Fruit fly (Drosophila melanogaster) S2 (cell line): ENCODE results near the gene RpS14a.

Source experiments
- CG8478 ChIP-seq: fragments of >200 bp; optimal IDR thresholded peaks from 2 replicates; lab custom pipeline; 2018
- CTCF ChIP-seq, 2 experiments: fragments of >200 bp; optimal IDR thresholded peaks; 2 replicates each; lab custom pipeline; 2018

Gene RpS14a

dm6 chrX:7933210-7933915 is at the start of gene RpS14a, which contains the start of gene Dhdds:
Gene RpS14a, plus strand, starts transcription at chrX:7933742.
Gene Dhdds, minus strand, starts transcription at chrX:7933351.
- peak in 1 of 2 experiments; percentile 34 for TF ChIP-seq CTCF (optimal IDR thresholded peaks at IDR 0.05; lab: Kevin White, UChicago)
- TF ChIP-seq CG8478, result no peak

- TF ChIP-seq CTCF (optimal IDR thresholded peaks at IDR 0.05; lab: Kevin White, UChicago) (no peak), CG8478 (no peak)
These were observed 49.6 kb upstream of the RpS14a start, which contains the start of gene Ir7f for dm6 chrX:7883926-7884325. Gene Ir7f, minus strand, starts transcription at chrX:7884026.

- TF ChIP-seq CTCF (optimal IDR thresholded peaks at IDR 0.05; lab: Kevin White, UChicago), result no peak
- no peak for TF ChIP-seq CG8478
These were observed 49.2 kb upstream of the RpS14a start, which contains the start of gene Ir7g for dm6 chrX:7884360-7884759. Gene Ir7g, plus strand, starts transcription at chrX:7884660.

dm6 chrX:7888386-7889024 is 45.0 kb upstream of the RpS14a start, which contains the start of gene Acat1:
Gene Acat1, minus strand, starts transcription at chrX:7888785.
- no peak for TF ChIP-seq CTCF (optimal IDR thresholded peaks at IDR 0.05; lab: Kevin White, UChicago)
- TF ChIP-seq CG8478, result no peak

dm6 chrX:7891596-7892538 is 41.7 kb upstream of the RpS14a start, which contains the start of gene Nek2:
Gene Nek2, minus strand, starts transcription at chrX:7891646.
- TF ChIP-seq CTCF (optimal IDR thresholded peaks at IDR 0.05; lab: Kevin White, UChicago) (no peak), CG8478 (no peak)

dm6 chrX:7892539-7892899 is 41.0 kb upstream of the RpS14a start:
- TF ChIP-seq CTCF (optimal IDR thresholded peaks at IDR 0.05; lab: Kevin White, UChicago) (no peak), CG8478 (no peak)

dm6 chrX:7893411-7894122 is 40.0 kb upstream of the RpS14a start, which contains the start of the genes CG45089, ND-MNLL and p115:
Gene CG45089, minus strand, starts transcription at chrX:7893798.
Gene ND-MNLL, minus strand, starts transcription at chrX:7893798.
Gene p115, plus strand, starts transcription at chrX:7894031.
- no peak for TF ChIP-seq CG8478
- TF ChIP-seq CTCF (optimal IDR thresholded peaks at IDR 0.05; lab: Kevin White, UChicago), result no peak

dm6 chrX:7900659-7901058 is 32.9 kb upstream of the RpS14a start:
- TF ChIP-seq CTCF (optimal IDR thresholded peaks at IDR 0.05; lab: Kevin White, UChicago) (no peak), CG8478 (no peak)

- TF ChIP-seq CTCF (optimal IDR thresholded peaks at IDR 0.05; lab: Kevin White, UChicago), result peak in 1 of 2 experiments; percentile 2
- no peak for TF ChIP-seq CG8478
These were observed 32.1 kb upstream of the RpS14a start, which contains the start of the genes RpS6 and bys for dm6 chrX:7901153-7902038. Gene RpS6, minus strand, starts transcription at chrX:7901331. Gene bys, plus strand, starts transcription at chrX:7901880.

- TF ChIP-seq CTCF (optimal IDR thresholded peaks at IDR 0.05; lab: Kevin White, UChicago) (no peak), CG8478 (no peak)
These were observed 25.1 kb upstream of the RpS14a start, which contains the start of the genes dpr14 and spidey for dm6 chrX:7908239-7909068. Gene dpr14, minus strand, starts transcription at chrX:7908286. Gene spidey, plus strand, starts transcription at chrX:7908931.

dm6 chrX:7909069-7909389 is 24.5 kb upstream of the RpS14a start:
- TF ChIP-seq CG8478 (no peak), CTCF (optimal IDR thresholded peaks at IDR 0.05; lab: Kevin White, UChicago) (no peak)

- TF ChIP-seq CTCF (optimal IDR thresholded peaks at IDR 0.05; lab: Kevin White, UChicago), result no peak
These were observed 24.1 kb upstream of the RpS14a start for dm6 chrX:7909482-7909881.
